Fruit fly (Drosophila melanogaster): ENCODE results near the gene CG32533.

The CG32533 gene

DNA sequence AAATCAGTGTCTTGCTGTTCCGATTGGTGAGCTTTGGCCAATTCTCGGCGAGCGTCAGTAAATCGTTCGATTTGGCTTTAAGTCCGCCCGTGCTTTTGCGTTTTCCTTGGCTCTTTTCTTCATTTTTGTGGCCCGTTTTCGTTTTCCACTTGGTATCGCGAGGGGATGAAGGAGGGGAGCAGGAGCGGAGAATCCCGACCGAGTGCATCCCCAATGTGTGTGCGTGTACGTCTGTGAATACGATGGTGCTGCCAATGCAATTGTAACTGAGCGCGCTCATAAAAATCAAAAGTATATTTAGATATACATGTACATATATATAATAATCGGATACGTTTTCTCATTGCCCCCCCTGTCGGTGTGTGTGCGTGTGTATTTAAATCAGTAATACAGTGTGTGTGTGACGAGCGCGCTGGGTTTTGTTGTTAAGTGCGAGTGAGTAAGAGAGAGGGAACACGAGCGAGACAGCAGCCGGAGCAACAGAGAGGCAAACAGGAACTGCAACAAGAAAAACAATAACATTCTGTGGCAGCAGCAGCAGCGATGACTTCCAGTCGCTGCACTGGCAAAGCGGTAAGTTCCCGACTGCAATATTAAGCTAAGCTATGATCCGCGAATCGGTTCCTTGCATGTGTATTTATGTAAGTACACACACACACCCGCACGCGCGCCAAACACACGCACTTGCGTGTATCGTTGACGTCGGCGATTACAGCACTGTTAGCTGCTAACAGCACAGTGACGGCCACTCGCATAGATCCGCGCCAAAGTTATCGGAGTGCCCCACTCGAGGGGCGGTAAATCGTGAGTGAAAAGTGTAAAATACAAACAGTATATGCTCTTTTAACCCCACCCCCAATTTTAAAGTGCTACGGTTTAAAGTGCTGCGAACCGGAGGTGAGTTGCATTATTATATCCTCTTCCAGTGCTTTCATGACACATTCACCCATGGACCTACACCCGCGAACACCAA, 16.7 kb upstream of the CG32533 start (continued):
- TF ChIP-seq CG13287 (GFP tag; IDR thresholded peaks at IDR 0.05; ENCODE audit: partially characterized antibody): no peak
- TF ChIP-seq fd96Cb (tag; optimal IDR thresholded peaks at IDR 0.05): peak; percentile 58
- peak; percentile 63 for TF ChIP-seq pho (GFP tag; optimal IDR thresholded peaks at IDR 0.05)
- peak; percentile 32 for TF ChIP-seq CG4820 (GFP tag; optimal IDR thresholded peaks at IDR 0.05)
- no peak for TF ChIP-seq CG7271 (tag; optimal IDR thresholded peaks at IDR 0.05)
- TF ChIP-seq unc-4 (GFP tag; IDR thresholded peaks at IDR 0.05; ENCODE audit: partially characterized antibody): no peak
- TF ChIP-seq slp2 (GFP tag; optimal IDR thresholded peaks at IDR 0.05): peak; percentile 35
- peak; percentile 65 for TF ChIP-seq CG10321 (GFP tag; IDR thresholded peaks at IDR 0.05)
- peak; percentile 49; the same call in 1 of the 2 replicates for TF ChIP-seq CG17328 (GFP tag; IDR thresholded peaks at IDR 0.05)
- peak; percentile 70; the same call in 1 of the 3 replicates for TF ChIP-seq gce (GFP tag; IDR thresholded peaks at IDR 0.05)
- peak; percentile 77 for TF ChIP-seq Fer1 (GFP tag; optimal IDR thresholded peaks at IDR 0.05)
- TF ChIP-seq CG8765 (GFP tag; IDR thresholded peaks at IDR 0.05): no peak
- no peak; the same call in 1 of the 2 replicates for TF ChIP-seq Ravus (GFP tag; IDR thresholded peaks at IDR 0.05)
- TF ChIP-seq pb (GFP tag; optimal IDR thresholded peaks at IDR 0.05): peak; percentile 54
- TF ChIP-seq Scr (GFP tag; IDR thresholded peaks at IDR 0.05; ENCODE audit: partially characterized antibody): no peak
- TF ChIP-seq wor (GFP tag; IDR thresholded peaks at IDR 0.05): 0 out of 2 replicates have a peak, but pooled peaks have one; percentile 27
- TF ChIP-seq bcd (GFP tag; optimal IDR thresholded peaks at IDR 0.05): peak; percentile 62
- TF ChIP-seq Optix (GFP tag; IDR thresholded peaks at IDR 0.05): peak; percentile 35; the same call in 1 of the 3 replicates
- peak; percentile 56 for TF ChIP-seq CG4328 (GFP tag; optimal IDR thresholded peaks at IDR 0.05)
- TF ChIP-seq GATAe (GFP tag; conservative IDR thresholded peaks at IDR 0.05): no peak
- TF ChIP-seq nmo (GFP tag; optimal IDR thresholded peaks at IDR 0.05): peak; percentile 56
- TF ChIP-seq mam (GFP tag; optimal IDR thresholded peaks at IDR 0.05): peak; percentile 70
- TF ChIP-seq Atf6 (GFP tag; IDR thresholded peaks at IDR 0.05): peak; percentile 71
- TF ChIP-seq CG30403 (GFP tag; optimal IDR thresholded peaks at IDR 0.05): peak; percentile 58
- peak; percentile 28 for TF ChIP-seq CG12155 (GFP tag; optimal IDR thresholded peaks at IDR 0.05)
- no peak for TF ChIP-seq tup (GFP tag; optimal IDR thresholded peaks at IDR 0.05)
- peak; percentile 49; the same call in 1 of the 3 replicates for TF ChIP-seq ken (GFP tag; IDR thresholded peaks at IDR 0.05)
- peak; percentile 46 for TF ChIP-seq CG10979 (tag; optimal IDR thresholded peaks at IDR 0.05)
- peak; percentile 63; the same call in 1 of the 3 replicates for TF ChIP-seq so (GFP tag; IDR thresholded peaks at IDR 0.05)
- TF ChIP-seq bowl (GFP tag; IDR thresholded peaks at IDR 0.05): peak; percentile 45; the same call in 1 of the 2 replicates

DNA sequence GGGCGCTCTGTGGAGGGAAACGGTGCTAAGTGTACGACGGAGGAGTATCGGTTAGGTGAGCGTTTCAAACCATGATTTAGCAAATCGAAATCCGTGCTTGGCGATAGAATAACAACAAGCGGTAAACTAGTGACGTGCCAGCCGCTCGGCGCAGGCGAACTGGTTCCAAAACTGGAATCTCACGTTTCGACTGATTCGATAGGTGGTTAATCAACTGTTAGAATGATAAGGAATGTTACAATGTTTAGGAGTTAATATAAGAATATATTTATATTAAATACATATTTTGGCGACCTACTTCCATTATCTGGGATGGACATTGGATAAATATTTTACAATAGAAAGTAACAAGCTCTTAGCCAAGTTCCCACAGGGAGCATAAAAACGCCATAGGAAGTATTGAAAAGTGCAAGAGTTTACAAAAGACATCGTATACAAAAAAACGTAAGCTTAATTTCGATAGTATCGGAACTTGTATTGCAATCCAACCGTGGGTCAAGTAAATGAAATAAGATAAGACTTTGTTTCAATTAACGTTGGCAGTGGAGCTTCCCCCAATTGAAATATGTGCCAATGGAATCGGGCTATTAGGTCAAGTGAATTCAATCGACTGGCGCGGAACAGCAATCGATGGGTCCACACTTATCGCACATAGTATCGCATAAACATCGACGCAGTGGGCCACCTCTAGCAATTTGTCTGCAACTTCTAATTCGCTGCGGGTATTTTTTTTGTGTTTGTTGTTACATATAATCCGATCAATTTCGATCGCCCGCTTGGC, 15.8 kb upstream of the CG32533 start, which contains the start of the genes ksh, CG14200 and Pfrx:
Gene ksh, minus strand, starts transcription at position 163 of the 781 bp plus-strand sequence.
Gene CG14200, plus strand, starts transcription at position 676 of the 781 bp plus-strand sequence.
Gene Pfrx, plus strand, starts transcription at position 676 of the 781 bp plus-strand sequence.
- TF ChIP-seq shn (GFP tag; optimal IDR thresholded peaks at IDR 0.05) (peak; percentile 28), Dref (GFP tag; IDR thresholded peaks at IDR 0.05) (peak; percentile 93), Gsc (GFP tag; IDR thresholded peaks at IDR 0.05) (no peak), CG9797 (GFP tag; optimal IDR thresholded peaks at IDR 0.05) (peak; percentile 11), CTCF (GFP tag; optimal IDR thresholded peaks at IDR 0.05) (no peak), ERR (GFP tag; optimal IDR thresholded peaks at IDR 0.05) (no peak), Antp (GFP tag; optimal IDR thresholded peaks at IDR 0.05) (peak; percentile 35), Max (GFP tag; optimal IDR thresholded peaks at IDR 0.05) (no peak), ssp (GFP tag; IDR thresholded peaks at IDR 0.05) (peak; percentile 98), CG9609 (GFP tag; optimal IDR thresholded peaks at IDR 0.05) (peak; percentile 7), CG11723 (GFP tag; optimal IDR thresholded peaks at IDR 0.05) (no peak), CG17912 (GFP tag; optimal IDR thresholded peaks at IDR 0.05) (no peak), ken (GFP tag; IDR thresholded peaks at IDR 0.05) (0 out of 3 replicates have a peak, but pooled peaks have one; percentile 14), nmo (GFP tag; optimal IDR thresholded peaks at IDR 0.05) (peak; percentile 39), Rfx (GFP tag; IDR thresholded peaks at IDR 0.05) (peak; percentile 46), CG14014 (GFP tag; IDR thresholded peaks at IDR 0.05) (no peak), CG11560 (tag; IDR thresholded peaks at IDR 0.05) (peak; percentile 64; the same call in 2 of the 3 replicates), crol (GFP tag; IDR thresholded peaks at IDR 0.05) (no peak), sob (GFP tag; IDR thresholded peaks at IDR 0.05) (peak; percentile 64), inv (GFP tag; IDR thresholded peaks at IDR 0.05; ENCODE audit: partially characterized antibody) (peak; percentile 90)
